Fruit fly (Drosophila melanogaster) Kc167 (cell line): ENCODE measurements around the gene smo.

Experiments used
- Myc ChIP-seq: fragments of >200 bp; optimal IDR thresholded peaks from 2 replicates; lab custom pipeline; 2017; ENCODE audit warnings: missing external identifiers
- Sin3A ChIP-seq: fragments of >200 bp; optimal IDR thresholded peaks from 2 replicates; lab custom pipeline; 2018; ENCODE audit warnings: missing external identifiers
- h ChIP-seq: fragments of >200 bp; optimal IDR thresholded peaks from 3 replicates; lab custom pipeline; 2018; ENCODE audit warnings: missing external identifiers
- insv ChIP-seq: fragments of >200 bp; optimal IDR thresholded peaks from 3 replicates; lab custom pipeline; 2018; ENCODE audit warnings: missing external identifiers
- psq ChIP-seq: fragments of >200 bp; optimal IDR thresholded peaks from 2 replicates; lab custom pipeline; 2017; ENCODE audit warnings: missing external identifiers
- ttk ChIP-seq: sonication (Bioruptor generic); optimal IDR thresholded peaks from 2 replicates; lab custom pipeline; 2017; ENCODE audit warnings: missing external identifiers

The smo gene

dm6 chr2L:289044-289443 is 11.7 kb downstream of the smo start, which contains the start of gene Amnionless:
TSS of gene Amnionless (minus strand) at chr2L:289144.
- TF ChIP-seq h (lab: Kevin White, UChicago) (no peak), psq (lab: Kevin White, UChicago) (no peak), Myc (lab: Kevin White, UChicago) (no peak), insv (no peak), ttk (lab: Kevin White, UChicago) (no peak), Sin3A (lab: Kevin White, UChicago) (no peak)

dm6 chr2L:290373-290772 is 13.0 kb downstream of the smo start:
- TF ChIP-seq h (lab: Kevin White, UChicago) (no peak), Sin3A (lab: Kevin White, UChicago) (no peak), ttk (lab: Kevin White, UChicago) (no peak), Myc (lab: Kevin White, UChicago) (no peak), psq (lab: Kevin White, UChicago) (no peak), insv (no peak)

dm6 chr2L:290949-291348 is 13.6 kb downstream of the smo start:
- no peak for TF ChIP-seq insv
- no peak for TF ChIP-seq psq (lab: Kevin White, UChicago)
- TF ChIP-seq Sin3A (lab: Kevin White, UChicago): no peak
- TF ChIP-seq Myc (lab: Kevin White, UChicago): no peak
- TF ChIP-seq h (lab: Kevin White, UChicago): no peak
- TF ChIP-seq ttk (lab: Kevin White, UChicago): no peak

- TF ChIP-seq Sin3A (lab: Kevin White, UChicago): no peak
- no peak for TF ChIP-seq h (lab: Kevin White, UChicago)
- TF ChIP-seq insv: no peak
- no peak for TF ChIP-seq Myc (lab: Kevin White, UChicago)
- TF ChIP-seq ttk (lab: Kevin White, UChicago): no peak
- TF ChIP-seq psq (lab: Kevin White, UChicago): no peak
Measured at dm6 chr2L:291657-292056, 14.3 kb downstream of the smo start, which contains the start of gene CG3625. TSS of gene CG3625 (minus strand) at chr2L:291795.

- TF ChIP-seq psq (lab: Kevin White, UChicago): no peak
- TF ChIP-seq ttk (lab: Kevin White, UChicago): no peak
- TF ChIP-seq insv: no peak
- TF ChIP-seq h (lab: Kevin White, UChicago): no peak
- no peak for TF ChIP-seq Myc (lab: Kevin White, UChicago)
- no peak for TF ChIP-seq Sin3A (lab: Kevin White, UChicago)
Measured at dm6 chr2L:292301-292700, 14.9 kb downstream of the smo start, which contains the start of gene CG11562. TSS of gene CG11562 (plus strand) at chr2L:292419.

dm6 chr2L:294452-295362 is 17.3 kb downstream of the smo start, which contains the start of the genes U2af38 and Stip1:
TSS of gene U2af38 (minus strand) at chr2L:294681.
TSS of gene Stip1 (plus strand) at chr2L:295122.
- TF ChIP-seq h (lab: Kevin White, UChicago) (no peak), insv (no peak), ttk (lab: Kevin White, UChicago) (no peak), psq (lab: Kevin White, UChicago) (no peak), Myc (lab: Kevin White, UChicago) (no peak), Sin3A (lab: Kevin White, UChicago) (no peak)

- TF ChIP-seq psq (lab: Kevin White, UChicago) (no peak), h (lab: Kevin White, UChicago) (peak; percentile 39)
Measured at dm6 chr2L:297480-298284, 20.3 kb downstream of the smo start, which contains the start of gene Pi3K21B. TSS of gene Pi3K21B (plus strand) at chr2L:297880.

- TF ChIP-seq insv (no peak), Myc (lab: Kevin White, UChicago) (no peak), h (lab: Kevin White, UChicago) (no peak), Sin3A (lab: Kevin White, UChicago) (no peak), psq (lab: Kevin White, UChicago) (no peak), ttk (lab: Kevin White, UChicago) (no peak)
Measured at dm6 chr2L:298285-298644, 20.9 kb downstream of the smo start.

dm6 chr2L:299038-299437 is 21.7 kb downstream of the smo start:
- TF ChIP-seq ttk (lab: Kevin White, UChicago) (peak; percentile 67), Sin3A (lab: Kevin White, UChicago) (no peak)

- TF ChIP-seq insv (no peak), h (lab: Kevin White, UChicago) (no peak), ttk (lab: Kevin White, UChicago) (no peak), Myc (lab: Kevin White, UChicago) (no peak), Sin3A (lab: Kevin White, UChicago) (no peak), psq (lab: Kevin White, UChicago) (no peak)
Measured at dm6 chr2L:300006-300405, 22.6 kb downstream of the smo start.

- TF ChIP-seq Myc (lab: Kevin White, UChicago): no peak
- TF ChIP-seq insv: no peak
- TF ChIP-seq Sin3A (lab: Kevin White, UChicago): no peak
- TF ChIP-seq ttk (lab: Kevin White, UChicago): no peak
- no peak for TF ChIP-seq h (lab: Kevin White, UChicago)
- TF ChIP-seq psq (lab: Kevin White, UChicago): no peak
Measured at dm6 chr2L:300877-301706, 23.7 kb downstream of the smo start.
